Worm (Caenorhabditis elegans) whole organism, L4/young adult: ENCODE measurements around the gene F13H8.5.

Experiments used
- W03F9.2 ChIP-seq: fragments of 150-350 bp; optimal IDR thresholded peaks from 2 replicates; lab custom pipeline; 2014; ENCODE audit warnings: missing biosample characterization, missing genetic modification characterization
- dao-5 ChIP-seq: sonication (generic microtip); optimal IDR thresholded peaks from 2 replicates; lab custom pipeline; 2016; ENCODE audit warnings: missing genotype, missing genetic modification characterization, moderate library complexity, missing compliant biosample characterization

DNA sequence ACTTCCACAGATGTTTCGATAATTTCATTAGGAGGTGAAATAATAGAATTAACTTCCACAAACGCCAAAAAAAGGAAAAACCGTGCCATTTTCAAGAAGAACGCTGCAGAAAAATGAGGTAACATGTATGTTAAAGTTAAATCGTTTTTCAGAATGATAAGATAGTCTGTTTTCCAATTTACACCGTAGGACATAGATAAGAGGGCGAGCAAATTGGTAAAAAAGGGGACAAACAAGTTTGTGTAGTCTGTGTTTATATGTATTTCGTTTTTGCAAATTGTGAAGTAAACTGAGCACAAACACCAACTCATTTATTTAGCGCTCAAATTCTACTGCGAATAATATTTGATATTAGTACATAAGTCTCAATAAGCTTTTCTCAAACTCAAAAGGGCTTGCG lies 3.9 kb upstream of the F13H8.5 start, which contains the start of gene F13H8.11:
- TF ChIP-seq W03F9.2 (tag; lab: Kevin White, UChicago) = no peak
- no peak for TF ChIP-seq dao-5 (tag; lab: Kevin White, UChicago)
